Worm (Caenorhabditis elegans): Measurements from ENCODE around the gene Y50D7A.13.
A peak's percentile ranks its signal among the peaks of the same experiment; 100 is the strongest.

The Y50D7A.13 gene

DNA sequence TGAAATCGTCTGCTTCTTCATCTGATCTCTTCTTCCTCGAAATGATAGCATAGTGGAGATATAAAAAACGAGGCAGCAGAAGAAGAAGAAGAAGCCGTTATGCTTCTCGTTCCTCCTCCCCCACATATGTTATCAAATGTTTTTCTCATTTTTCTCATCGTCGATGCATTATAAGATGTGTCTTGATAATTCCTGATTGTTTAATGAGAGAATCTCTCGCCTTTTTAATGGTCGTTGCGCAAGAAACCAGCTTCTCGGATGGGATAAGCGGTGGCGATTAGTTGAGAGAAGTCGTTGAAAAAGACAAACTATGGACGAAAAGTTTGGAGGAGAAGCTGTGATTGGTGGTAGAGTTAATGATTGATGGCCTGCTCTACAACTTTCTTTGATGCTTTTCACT, at the start of gene Y50D7A.13:
Gene Y50D7A.13 (minus strand): TSS at position 101 of the 400 bp plus-strand sequence.
- no peak for TF ChIP-seq dao-5 (tag; optimal IDR thresholded peaks at IDR 0.05)
- no peak for TF ChIP-seq W03F9.2 (tag; optimal IDR thresholded peaks at IDR 0.05)
- TF ChIP-seq him-1 (tag; optimal IDR thresholded peaks at IDR 0.05): no peak

DNA sequence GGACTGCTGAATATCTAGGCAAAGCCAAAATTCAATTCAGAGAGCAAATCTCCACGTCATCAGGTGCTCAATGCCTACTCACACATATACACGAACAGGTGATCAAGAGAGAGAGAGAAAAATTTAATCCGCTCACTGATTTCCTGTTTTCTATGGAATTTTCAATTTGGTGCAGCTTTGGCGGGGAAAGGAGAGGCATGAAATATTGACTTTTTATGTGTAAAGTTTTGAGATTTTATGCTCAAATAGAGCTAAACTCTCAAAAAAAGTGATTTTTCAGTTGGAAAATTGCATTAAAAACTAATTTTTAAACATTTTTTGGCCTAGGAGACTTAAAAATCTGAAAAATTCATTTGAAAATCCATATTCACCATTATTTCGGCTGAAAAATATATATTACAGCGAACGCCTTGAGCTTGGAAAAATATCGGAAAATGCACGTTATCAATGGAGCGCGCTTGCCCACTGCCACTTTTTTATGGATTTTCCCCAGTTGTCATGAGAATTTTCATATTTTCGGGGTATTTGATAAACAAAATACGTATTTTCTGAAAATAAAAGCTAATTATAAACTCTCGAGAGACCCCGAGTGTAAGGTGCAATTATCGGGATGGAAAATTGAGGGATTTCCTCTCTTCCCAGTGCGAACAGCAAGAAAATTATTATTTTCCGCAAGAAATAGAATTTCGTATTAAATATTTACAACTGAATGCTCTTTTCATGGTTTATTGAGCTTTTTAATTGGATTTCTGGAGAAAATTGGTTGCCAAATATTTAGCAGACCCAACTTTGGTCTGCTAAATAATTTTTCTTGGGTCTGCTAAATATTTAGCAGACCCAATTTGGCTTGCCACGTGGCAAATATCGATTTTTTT, 49.2 kb upstream of the Y50D7A.13 start:
- TF ChIP-seq dao-5 (tag; optimal IDR thresholded peaks at IDR 0.05) (no peak), him-1 (tag; optimal IDR thresholded peaks at IDR 0.05) (peak; percentile 33), W03F9.2 (tag; optimal IDR thresholded peaks at IDR 0.05) (no peak)

DNA sequence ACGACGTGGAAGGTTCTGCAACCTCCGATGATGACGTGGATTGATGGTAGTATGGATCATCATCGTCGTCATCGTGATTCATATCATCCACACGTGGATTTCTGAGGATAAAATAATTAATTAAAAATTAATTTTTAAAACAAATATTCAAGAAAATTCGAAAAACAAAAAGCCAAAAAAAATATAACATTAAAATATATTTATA, 48.6 kb upstream of the Y50D7A.13 start, which contains the start of gene Y50D7A.8:
Gene Y50D7A.8 (minus strand): TSS at position 101 of the 205 bp plus-strand sequence.
- TF ChIP-seq dao-5 (tag; optimal IDR thresholded peaks at IDR 0.05) (no peak), W03F9.2 (tag; optimal IDR thresholded peaks at IDR 0.05) (no peak), him-1 (tag; optimal IDR thresholded peaks at IDR 0.05) (no peak)

DNA sequence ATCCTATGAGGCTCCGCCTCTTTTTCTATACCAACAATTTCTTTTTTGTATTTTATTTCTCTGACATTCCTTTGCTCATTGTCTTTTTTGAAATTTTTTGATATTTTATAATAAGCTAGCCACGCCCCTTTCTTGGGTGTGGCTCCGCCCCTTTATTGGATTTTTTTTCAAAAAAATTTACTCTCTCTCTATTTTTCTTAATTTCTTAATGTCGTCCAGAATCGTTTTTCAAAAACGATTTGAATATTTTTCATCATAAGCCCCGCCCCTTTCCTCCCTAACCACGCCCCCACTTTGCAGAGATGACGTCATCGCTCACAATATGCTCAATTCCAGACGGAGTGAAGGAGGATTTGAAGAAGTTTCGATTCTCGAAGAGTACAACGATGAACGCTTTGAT, 20.7 kb upstream of the Y50D7A.13 start, which contains the start of gene Y50D7A.10:
Gene Y50D7A.10 (plus strand): TSS at position 301 of the 400 bp plus-strand sequence.
- TF ChIP-seq dao-5 (tag; optimal IDR thresholded peaks at IDR 0.05) (no peak), W03F9.2 (tag; optimal IDR thresholded peaks at IDR 0.05) (no peak), him-1 (tag; optimal IDR thresholded peaks at IDR 0.05) (no peak)

DNA sequence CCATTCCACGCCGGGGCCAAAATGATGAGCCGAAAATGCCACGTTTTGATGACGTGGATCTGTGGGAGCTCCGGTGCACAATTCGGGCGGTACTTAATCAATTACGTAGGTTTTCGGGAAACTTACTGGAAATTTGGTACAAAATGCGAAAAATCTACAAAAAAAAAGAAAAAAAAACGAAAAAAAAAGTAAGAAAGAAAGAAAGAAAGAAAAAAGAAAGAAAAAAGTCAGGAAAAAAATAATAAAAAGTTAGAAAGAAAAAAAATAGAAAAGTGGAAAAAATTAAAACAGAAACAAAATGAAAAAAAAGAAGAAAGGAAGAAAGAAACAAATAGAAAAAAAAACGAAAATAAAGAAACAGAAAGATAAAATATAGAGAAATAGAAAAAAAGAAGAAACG, 18.4 kb upstream of the Y50D7A.13 start:
- TF ChIP-seq W03F9.2 (tag; optimal IDR thresholded peaks at IDR 0.05): no peak
- TF ChIP-seq him-1 (tag; optimal IDR thresholded peaks at IDR 0.05): no peak
- no peak for TF ChIP-seq dao-5 (tag; optimal IDR thresholded peaks at IDR 0.05)

DNA sequence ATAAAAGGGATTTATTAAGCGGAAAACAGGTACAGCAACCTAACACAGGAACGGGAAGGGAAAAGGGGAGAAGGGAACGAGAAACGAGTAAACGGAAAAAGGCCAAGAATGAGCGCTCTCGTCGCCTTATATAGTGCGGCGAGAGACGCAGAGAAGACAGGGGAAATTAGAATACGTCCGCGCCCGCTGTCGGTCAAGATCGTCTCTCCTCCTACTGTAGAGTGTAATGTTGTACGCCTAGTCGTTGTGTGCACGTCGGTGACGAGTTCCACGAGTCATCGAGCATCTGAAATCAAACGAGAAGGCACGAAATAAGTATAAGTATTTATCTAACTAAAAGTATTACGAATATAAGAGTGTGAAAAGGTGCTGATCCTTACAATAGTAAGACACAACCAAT, 16.7 kb upstream of the Y50D7A.13 start:
- TF ChIP-seq him-1 (tag; optimal IDR thresholded peaks at IDR 0.05) (no peak), dao-5 (tag; optimal IDR thresholded peaks at IDR 0.05) (no peak), W03F9.2 (tag; optimal IDR thresholded peaks at IDR 0.05) (no peak)

DNA sequence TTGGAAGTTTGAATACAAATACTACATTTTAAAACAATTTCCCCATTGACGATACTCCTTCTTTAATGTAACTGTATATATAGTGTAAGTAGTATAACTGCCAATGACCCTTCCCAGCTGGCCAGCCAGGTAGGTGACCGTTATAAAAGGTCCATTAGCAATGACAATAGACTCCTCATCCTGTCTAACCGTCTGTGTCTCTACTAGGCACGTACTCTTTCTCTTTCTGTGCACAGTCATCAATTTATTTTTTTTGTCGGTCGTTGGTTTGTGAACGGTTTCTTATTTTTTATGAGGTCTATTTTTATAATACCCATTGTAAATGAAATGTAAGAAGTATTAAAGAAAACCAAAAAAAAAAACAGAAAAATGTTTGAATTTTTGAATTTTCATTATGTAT, 10.1 kb upstream of the Y50D7A.13 start:
- no peak for TF ChIP-seq W03F9.2 (tag; optimal IDR thresholded peaks at IDR 0.05)
- no peak for TF ChIP-seq him-1 (tag; optimal IDR thresholded peaks at IDR 0.05)
- no peak for TF ChIP-seq dao-5 (tag; optimal IDR thresholded peaks at IDR 0.05)

DNA sequence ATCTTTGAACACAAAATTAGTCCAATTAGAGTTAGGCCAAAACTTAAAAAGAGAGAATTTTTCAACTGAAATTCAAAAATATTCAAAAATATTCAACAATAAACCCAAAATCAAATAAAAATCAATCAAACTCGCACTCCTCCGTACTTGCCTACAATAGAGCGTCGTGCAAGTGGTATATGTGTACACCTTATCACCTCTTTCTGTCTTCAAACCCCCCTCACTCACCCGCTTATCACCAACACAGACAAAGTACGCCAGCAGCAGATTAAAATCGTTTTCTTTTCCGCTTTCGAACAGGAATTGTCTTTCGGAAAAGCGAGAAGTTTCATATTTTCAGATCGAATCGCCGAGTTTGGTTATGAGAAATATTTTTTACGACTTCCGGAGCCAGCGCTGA, 4.8 kb upstream of the Y50D7A.13 start:
- TF ChIP-seq dao-5 (tag; optimal IDR thresholded peaks at IDR 0.05) (no peak), W03F9.2 (tag; optimal IDR thresholded peaks at IDR 0.05) (no peak), him-1 (tag; optimal IDR thresholded peaks at IDR 0.05) (no peak)

DNA sequence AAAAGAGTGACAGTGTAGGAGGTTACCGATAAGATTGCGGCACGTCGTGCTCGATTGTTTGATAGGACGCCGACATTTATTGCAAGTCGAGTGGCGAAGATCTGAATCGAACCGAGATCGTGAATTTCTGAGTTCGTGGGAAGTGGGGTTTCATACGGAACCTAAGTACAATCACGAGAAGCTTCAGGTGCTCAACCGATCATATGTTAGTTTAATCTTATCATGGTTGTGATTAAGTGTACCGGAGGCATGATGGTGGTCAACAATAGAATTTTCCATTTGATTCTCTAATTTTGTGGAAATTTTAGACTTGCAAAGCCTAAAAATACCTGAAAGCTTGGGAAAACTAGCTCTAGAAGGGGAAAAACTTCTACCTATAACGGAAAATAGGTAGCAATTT, 4.0 kb upstream of the Y50D7A.13 start, which contains the start of gene ads-1:
Gene ads-1 (minus strand): TSS at position 101 of the 400 bp plus-strand sequence.
- TF ChIP-seq him-1 (tag; optimal IDR thresholded peaks at IDR 0.05): no peak
- TF ChIP-seq dao-5 (tag; optimal IDR thresholded peaks at IDR 0.05): no peak
- TF ChIP-seq W03F9.2 (tag; optimal IDR thresholded peaks at IDR 0.05): no peak

DNA sequence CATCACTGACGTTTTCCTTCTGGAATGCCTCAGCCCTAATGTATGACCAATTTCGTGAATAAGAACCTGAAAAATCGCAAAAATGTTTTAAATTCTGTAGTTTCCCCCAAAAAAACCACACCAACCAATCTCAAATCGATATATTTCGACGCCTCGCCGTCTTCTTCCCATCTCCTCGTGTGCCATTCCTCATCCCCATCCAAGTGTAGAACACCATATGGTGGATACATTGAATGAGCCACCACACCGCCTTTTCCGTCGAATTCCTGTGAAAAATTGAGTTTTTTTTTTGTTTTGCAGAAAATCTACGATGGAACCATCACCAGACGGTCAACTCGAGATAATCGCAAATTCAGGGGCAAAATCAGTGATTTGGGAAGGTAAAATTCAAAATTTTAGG, 2.1 kb downstream of the Y50D7A.13 start, which contains the start of gene Y50D7A.1:
Gene Y50D7A.1 (plus strand): TSS at position 301 of the 400 bp plus-strand sequence.
- TF ChIP-seq dao-5 (tag; optimal IDR thresholded peaks at IDR 0.05) (no peak), W03F9.2 (tag; optimal IDR thresholded peaks at IDR 0.05) (no peak), him-1 (tag; optimal IDR thresholded peaks at IDR 0.05) (no peak)

DNA sequence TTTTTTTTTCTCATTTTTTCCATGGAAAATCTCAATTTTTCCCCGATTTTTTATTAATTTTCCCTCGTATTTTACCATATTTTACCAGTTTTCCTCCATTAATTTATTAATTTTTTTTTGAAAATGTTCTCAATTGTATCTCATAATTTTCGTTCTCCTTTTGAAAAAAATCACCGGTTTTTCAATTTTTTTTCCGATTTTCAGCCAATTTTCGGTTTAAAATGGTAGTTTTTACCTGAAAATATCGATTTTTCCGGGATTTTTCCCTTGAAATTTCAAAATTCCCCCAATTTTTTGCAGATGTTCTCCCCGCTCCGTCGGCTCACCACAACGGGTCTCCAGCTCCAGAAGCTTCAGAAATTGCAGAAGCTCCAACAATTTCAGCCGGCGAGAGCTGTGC, 10.6 kb downstream of the Y50D7A.13 start, which contains the start of gene taco-1:
Gene taco-1 (plus strand): TSS at position 301 of the 400 bp plus-strand sequence.
- TF ChIP-seq W03F9.2 (tag; optimal IDR thresholded peaks at IDR 0.05): no peak
- no peak for TF ChIP-seq dao-5 (tag; optimal IDR thresholded peaks at IDR 0.05)
- no peak for TF ChIP-seq him-1 (tag; optimal IDR thresholded peaks at IDR 0.05)

DNA sequence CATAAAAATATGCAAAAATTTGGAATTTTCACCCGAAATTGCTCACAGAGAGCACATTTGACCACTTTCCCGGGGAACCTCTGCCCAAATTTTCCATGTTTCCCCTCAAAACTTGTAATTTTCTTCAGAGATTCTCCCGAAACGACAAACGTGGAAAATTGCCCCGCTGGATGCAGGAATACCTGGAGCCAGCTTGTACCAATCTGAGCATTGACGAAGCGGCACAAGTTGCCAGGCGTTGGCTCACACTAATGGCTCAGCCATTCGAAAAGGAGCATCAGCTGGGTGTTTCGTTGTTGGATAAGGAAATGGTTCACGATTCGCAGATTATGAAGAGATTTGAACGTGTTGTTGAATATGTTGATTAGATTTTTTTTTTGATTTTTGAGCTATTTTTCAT, 11.9 kb downstream of the Y50D7A.13 start:
- TF ChIP-seq dao-5 (tag; optimal IDR thresholded peaks at IDR 0.05): no peak

DNA sequence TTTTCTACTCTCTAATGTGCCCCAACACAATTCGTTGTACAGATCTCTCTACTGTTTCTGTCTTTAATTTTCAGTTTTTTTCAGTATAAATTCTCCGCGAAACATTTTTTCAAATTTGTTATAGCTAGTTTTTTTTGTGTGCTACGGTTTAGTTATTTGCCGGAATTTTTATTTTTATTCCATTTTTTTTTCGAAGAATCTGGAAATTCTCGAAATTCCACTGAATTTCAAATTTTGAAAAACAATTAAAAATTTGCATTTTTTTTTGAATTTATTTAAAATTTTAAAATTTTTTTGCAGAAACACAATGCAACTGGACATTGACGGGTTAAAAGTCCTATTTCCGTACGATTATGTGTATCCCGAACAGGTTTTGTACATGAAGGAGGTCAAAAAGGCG, 29.6 kb downstream of the Y50D7A.13 start, which contains the start of gene xpd-1:
Gene xpd-1 (plus strand): TSS at position 301 of the 400 bp plus-strand sequence.
- TF ChIP-seq W03F9.2 (tag; optimal IDR thresholded peaks at IDR 0.05) (no peak), him-1 (tag; optimal IDR thresholded peaks at IDR 0.05) (no peak), dao-5 (tag; optimal IDR thresholded peaks at IDR 0.05) (no peak)

DNA sequence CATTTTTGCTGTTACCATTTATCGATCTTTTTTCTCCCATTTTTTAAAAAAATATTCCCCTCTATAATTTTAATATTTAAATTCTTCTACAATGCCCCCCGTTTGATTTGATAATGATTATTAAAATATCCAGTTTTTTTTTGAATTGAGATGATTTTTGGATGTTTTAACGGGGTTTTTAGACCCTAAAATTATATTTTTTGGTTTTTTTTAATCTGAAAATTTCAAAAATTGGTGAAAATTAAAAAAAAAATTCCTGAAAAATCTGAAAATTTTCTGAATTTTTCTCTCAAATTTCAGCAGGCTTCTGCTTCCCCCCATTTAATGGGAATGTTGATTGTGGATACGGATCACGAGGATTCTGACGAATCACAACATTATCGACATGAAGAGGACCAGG, 40.2 kb downstream of the Y50D7A.13 start, which contains the start of gene Y50D7A.3:
Gene Y50D7A.3 (plus strand): TSS at position 301 of the 400 bp plus-strand sequence.
- no peak for TF ChIP-seq dao-5 (tag; optimal IDR thresholded peaks at IDR 0.05)
- no peak for TF ChIP-seq him-1 (tag; optimal IDR thresholded peaks at IDR 0.05)
- no peak for TF ChIP-seq W03F9.2 (tag; optimal IDR thresholded peaks at IDR 0.05)
